Worm (Caenorhabditis elegans): Measurements from ENCODE around the gene ZK262.20.

DNA sequence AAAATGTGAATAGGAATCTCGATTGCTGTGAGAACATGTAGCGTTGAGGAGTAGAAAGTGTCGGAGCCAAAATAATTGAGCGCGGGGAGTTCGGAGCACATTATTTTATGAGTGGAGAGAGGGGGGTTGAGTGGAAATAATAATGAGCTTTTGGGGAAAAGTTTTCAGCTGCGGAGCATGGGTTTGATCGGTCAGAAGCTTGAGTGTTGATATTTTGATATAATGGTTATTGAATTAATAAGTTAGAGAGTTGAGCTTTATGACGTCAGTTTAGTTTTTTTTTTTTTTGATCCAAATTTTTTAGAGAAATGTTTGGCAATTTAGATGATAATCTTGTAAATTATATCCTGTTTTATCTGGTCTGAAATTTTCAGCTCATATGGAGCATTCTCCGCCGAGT lies 45.4 kb upstream of the ZK262.20 start, which contains the start of gene srh-178:
- TF ChIP-seq him-1 (tag; optimal IDR thresholded peaks at IDR 0.05) (no peak), W03F9.2 (tag; optimal IDR thresholded peaks at IDR 0.05) (no peak), dao-5 (tag; optimal IDR thresholded peaks at IDR 0.05) (no peak)

All from whole organism, L4/young adult.